Worm (Caenorhabditis elegans) whole organism, L4 larva: ENCODE measurements around the gene C14A6.13.

Source experiments
- F49E8.2 ChIP-seq: sonication (generic microtip); optimal IDR thresholded peaks from 2 replicates; lab custom pipeline; 2016; ENCODE audit warnings: missing compliant biosample characterization, mild to moderate bottlenecking, missing genetic modification characterization, borderline replicate concordance
- Y5F2A.4 ChIP-seq: fragments of 200-800 bp; sonication (Bioruptor generic); optimal IDR thresholded peaks from 2 replicates; lab custom pipeline; 2018; ENCODE audit warnings: mild to moderate bottlenecking, missing genetic modification characterization, missing compliant biosample characterization
- aly-2 ChIP-seq: sonication (generic microtip); optimal IDR thresholded peaks from 2 replicates; lab custom pipeline; 2018; ENCODE audit warnings: missing biosample characterization, missing genetic modification characterization
- ama-1 ChIP-seq: fragments of 150-350 bp; optimal IDR thresholded peaks from 2 replicates; lab custom pipeline; 2014; ENCODE audit warnings: inconsistent platforms, mixed read lengths
- fos-1 ChIP-seq: fragments of 150-350 bp; optimal IDR thresholded peaks from 2 replicates; lab custom pipeline; 2014; ENCODE audit warnings: missing biosample characterization, missing genetic modification characterization
- hif-1 ChIP-seq, 2 experiments: sonication (generic microtip); optimal IDR thresholded peaks; 2 replicates each; lab custom pipeline; 2016 to 2017; ENCODE audit warnings: missing compliant biosample characterization in 2 of 2, missing genetic modification characterization in 2 of 2, missing genetic modification reagents in 2 of 2, missing genotype in 2 of 2, mild to moderate bottlenecking in 1 of 2
- lin-13 ChIP-seq: fragments of 150-350 bp; optimal IDR thresholded peaks from 2 replicates; lab custom pipeline; 2014; ENCODE audit warnings: missing biosample characterization, missing genetic modification reagents, missing genetic modification characterization
- lin-39 ChIP-seq: fragments of 150-350 bp; optimal IDR thresholded peaks from 2 replicates; lab custom pipeline; 2014; ENCODE audit warnings: missing biosample characterization, missing genetic modification reagents, missing genetic modification characterization
- nhr-11 ChIP-seq: fragments of 150-350 bp; optimal IDR thresholded peaks from 2 replicates; lab custom pipeline; 2014; ENCODE audit warnings: missing biosample characterization, missing genetic modification characterization
- pqm-1 ChIP-seq: sonication (generic microtip); optimal IDR thresholded peaks from 2 replicates; lab custom pipeline; 2017; ENCODE audit warnings: missing biosample characterization, missing genetic modification characterization
- unc-39 ChIP-seq: sonication (generic microtip); optimal IDR thresholded peaks from 2 replicates; lab custom pipeline; 2017; ENCODE audit warnings: missing biosample characterization, missing genetic modification characterization

- TF ChIP-seq aly-2 (no peak), fos-1 (tag; lab: Kevin White, UChicago) (no peak), Y5F2A.4 (GFP tag; lab: Kevin White, UChicago) (no peak), nhr-11 (tag; lab: Kevin White, UChicago) (no peak), lin-13 (GFP tag; lab: Kevin White, UChicago) (no peak), F49E8.2 (tag; lab: Kevin White, UChicago) (no peak), pqm-1 (tag; lab: Kevin White, UChicago) (no peak), unc-39 (tag; lab: Kevin White, UChicago) (no peak), hif-1 (tag; optimal IDR thresholded peaks at IDR 0.05; lab: Kevin White, UChicago) (no peak), lin-39 (tag; lab: Kevin White, UChicago) (no peak), ama-1 (lab: Kevin White, UChicago) (no peak)
Observed at ce11 chrV:18189181-18189580, 28.1 kb upstream of the C14A6.13 start, which contains the start of gene clec-246.
